Fruit fly (Drosophila melanogaster) whole organism, embryonic: ENCODE results near the gene Rpn9.

Source experiments
- Asciz ChIP-seq: fragments of 200-800 bp; sonication (Bioruptor generic); optimal IDR thresholded peaks from 2 replicates; lab custom pipeline; 2017; ENCODE audit warnings: missing biosample characterization, mild to moderate bottlenecking, missing genetic modification characterization, missing genetic modification reagents
- CG11398 ChIP-seq: fragments of 200-800 bp; sonication (Bioruptor generic); optimal IDR thresholded peaks from 2 replicates; lab custom pipeline; 2016; ENCODE audit warnings: missing biosample characterization, missing genetic modification characterization
- CG12104 ChIP-seq: fragments of 200-800 bp; sonication (Bioruptor generic); optimal IDR thresholded peaks from 3 replicates; lab custom pipeline; 2016; ENCODE audit warnings: missing biosample characterization, missing genetic modification characterization
- CG1233 ChIP-seq: fragments of 200-800 bp; sonication (Bioruptor generic); optimal IDR thresholded peaks from 4 replicates; lab custom pipeline; 2018; ENCODE audit warnings: missing biosample characterization, mild to moderate bottlenecking, missing genetic modification characterization
- CG12391 ChIP-seq: fragments of 200-800 bp; sonication (Bioruptor generic); optimal IDR thresholded peaks from 3 replicates; lab custom pipeline; 2018; ENCODE audit warnings: missing biosample characterization, mild to moderate bottlenecking, missing genetic modification characterization, moderate library complexity
- CG12744 ChIP-seq: fragments of 200-800 bp; sonication (Bioruptor generic); optimal IDR thresholded peaks from 2 replicates; lab custom pipeline; 2016; ENCODE audit warnings: missing biosample characterization, missing genetic modification characterization
- CG13624 ChIP-seq: fragments of 200-800 bp; sonication (Bioruptor generic); optimal IDR thresholded peaks from 2 replicates; lab custom pipeline; 2016; ENCODE audit warnings: missing biosample characterization, missing genetic modification characterization
- CG13775 ChIP-seq: fragments of 200-800 bp; sonication (Bioruptor generic); optimal IDR thresholded peaks from 3 replicates; lab custom pipeline; 2017; ENCODE audit warnings: missing biosample characterization, mild to moderate bottlenecking, missing genetic modification characterization
- CG1647 ChIP-seq: fragments of 200-800 bp; sonication (Bioruptor generic); optimal IDR thresholded peaks from 3 replicates; lab custom pipeline; 2016; ENCODE audit warnings: missing biosample characterization, missing genetic modification characterization
- CG17385 ChIP-seq: fragments of 200-800 bp; sonication (Bioruptor generic); optimal IDR thresholded peaks from 3 replicates; lab custom pipeline; 2018; ENCODE audit warnings: missing biosample characterization, mild to moderate bottlenecking, missing genetic modification characterization
- CG17802 ChIP-seq: fragments of 200-800 bp; sonication (Bioruptor generic); optimal IDR thresholded peaks from 2 replicates; lab custom pipeline; 2018; ENCODE audit warnings: missing biosample characterization, mild to moderate bottlenecking, missing genetic modification characterization, moderate library complexity
- CG34376 ChIP-seq: fragments of 200-800 bp; sonication (Bioruptor generic); optimal IDR thresholded peaks from 2 replicates; lab custom pipeline; 2018; ENCODE audit warnings: missing biosample characterization, mild to moderate bottlenecking, missing genetic modification characterization
- CG3847 ChIP-seq: fragments of 200-800 bp; sonication (Bioruptor generic); IDR thresholded peaks from 2 replicates; pipeline ENCODE4 v1.3.6; 2022; ENCODE audit warnings: missing biosample characterization, missing genetic modification characterization
- CG4282 ChIP-seq: fragments of 200-800 bp; sonication (Bioruptor generic); optimal IDR thresholded peaks from 2 replicates; lab custom pipeline; 2016; ENCODE audit warnings: missing biosample characterization, missing genetic modification characterization
- CG4404 ChIP-seq: fragments of 200-800 bp; sonication (Bioruptor generic); IDR thresholded peaks from 2 replicates; pipeline ENCODE4 v1.3.6; 2022; ENCODE audit warnings: missing biosample characterization, missing genetic modification characterization
- CG4617 ChIP-seq: fragments of 200-800 bp; sonication (Bioruptor generic); optimal IDR thresholded peaks from 3 replicates; lab custom pipeline; 2016; ENCODE audit warnings: missing biosample characterization, missing genetic modification characterization, borderline replicate concordance
- CG5953 ChIP-seq: fragments of 200-800 bp; sonication (Bioruptor generic); IDR thresholded peaks from 2 replicates; pipeline ENCODE4 v1.3.6; 2022; ENCODE audit warnings: missing biosample characterization, missing genetic modification characterization
- CG7745 ChIP-seq: fragments of 200-800 bp; sonication (Bioruptor generic); optimal IDR thresholded peaks from 2 replicates; lab custom pipeline; 2018; ENCODE audit warnings: missing biosample characterization, mild to moderate bottlenecking, missing genetic modification characterization, moderate library complexity
- CG8765 ChIP-seq: fragments of 200-800 bp; sonication (Bioruptor generic); IDR thresholded peaks from 2 replicates; pipeline ENCODE4 v1.3.6; 2022; ENCODE audit warnings: missing biosample characterization, missing genetic modification characterization
- CG9797 ChIP-seq: fragments of 200-800 bp; sonication (Bioruptor generic); optimal IDR thresholded peaks from 3 replicates; lab custom pipeline; 2018; ENCODE audit warnings: missing biosample characterization, mild to moderate bottlenecking, missing genetic modification characterization
- CG9932 ChIP-seq: fragments of 200-800 bp; sonication (Bioruptor generic); IDR thresholded peaks from 2 replicates; pipeline ENCODE4 v1.3.6; 2022; ENCODE audit warnings: missing biosample characterization, missing genetic modification characterization
- CHES-1-like ChIP-seq: fragments of 200-800 bp; sonication (Bioruptor generic); optimal IDR thresholded peaks from 2 replicates; lab custom pipeline; 2016; ENCODE audit warnings: missing biosample characterization, missing genetic modification characterization
- Dbx ChIP-seq: fragments of 200-800 bp; sonication (Bioruptor generic); IDR thresholded peaks from 3 replicates; pipeline ENCODE4 v1.3.6; 2022; ENCODE audit warnings: missing biosample characterization, missing genetic modification characterization
- Doc2 ChIP-seq: fragments of 200-800 bp; sonication (Bioruptor generic); IDR thresholded peaks from 2 replicates; pipeline ENCODE4 v1.3.6; 2022; ENCODE audit warnings: missing biosample characterization, missing genetic modification characterization
- Hr3 ChIP-seq: fragments of 200-800 bp; sonication (Bioruptor generic); optimal IDR thresholded peaks from 3 replicates; lab custom pipeline; 2016; ENCODE audit warnings: missing biosample characterization, missing genetic modification characterization
- Hsf ChIP-seq: fragments of 200-800 bp; sonication (Bioruptor generic); optimal IDR thresholded peaks from 3 replicates; lab custom pipeline; 2016; ENCODE audit warnings: missing biosample characterization, missing genetic modification characterization
- Jarid2 ChIP-seq: fragments of 200-800 bp; sonication (Bioruptor generic); optimal IDR thresholded peaks from 3 replicates; lab custom pipeline; 2017; ENCODE audit warnings: mild to moderate bottlenecking, missing biosample characterization, missing genetic modification reagents, missing genetic modification characterization
- MTF-1 ChIP-seq: fragments of 200-800 bp; sonication (Bioruptor generic); optimal IDR thresholded peaks from 2 replicates; lab custom pipeline; 2018; ENCODE audit warnings: missing biosample characterization, mild to moderate bottlenecking, missing genetic modification characterization, borderline replicate concordance
- NC2β ChIP-seq: fragments of 200-800 bp; sonication (Bioruptor generic); optimal IDR thresholded peaks from 2 replicates; lab custom pipeline; 2016; ENCODE audit warnings: missing biosample characterization, missing genetic modification characterization
- PHDP ChIP-seq: fragments of 200-800 bp; sonication (Bioruptor generic); optimal IDR thresholded peaks from 3 replicates; lab custom pipeline; 2018; ENCODE audit warnings: missing biosample characterization, mild to moderate bottlenecking, missing genetic modification characterization, moderate library complexity
- Scr ChIP-seq: fragments of 200-800 bp; sonication (Bioruptor generic); IDR thresholded peaks from 2 replicates; pipeline ENCODE4 v1.3.6; 2022; ENCODE audit warnings: missing biosample characterization, missing genetic modification characterization; ENCODE audit not compliant: partially characterized antibody
- Vsx1 ChIP-seq: fragments of 200-800 bp; sonication (Bioruptor generic); optimal IDR thresholded peaks from 2 replicates; lab custom pipeline; 2017; ENCODE audit warnings: missing biosample characterization, mild to moderate bottlenecking, missing genetic modification characterization, missing genetic modification reagents
- ash1 ChIP-seq: fragments of 200-800 bp; sonication (Bioruptor generic); optimal IDR thresholded peaks from 2 replicates; lab custom pipeline; 2018; ENCODE audit warnings: missing biosample characterization, mild to moderate bottlenecking, missing genetic modification characterization
- bab2 ChIP-seq: fragments of 200-800 bp; sonication (Bioruptor generic); optimal IDR thresholded peaks from 2 replicates; lab custom pipeline; 2016; ENCODE audit warnings: missing biosample characterization, missing genetic modification characterization
- ci ChIP-seq: fragments of 200-800 bp; sonication (Bioruptor generic); IDR thresholded peaks from 3 replicates; pipeline ENCODE4 v1.3.6; 2022; ENCODE audit warnings: missing biosample characterization, missing genetic modification characterization
- dpn ChIP-seq, 2 experiments: fragments of 200-800 bp; sonication (Bioruptor generic); optimal IDR thresholded peaks; 3 replicates each; lab custom pipeline; 2016; ENCODE audit warnings: missing biosample characterization in 2 of 2, missing genetic modification characterization in 2 of 2
- fu2 ChIP-seq: fragments of 200-800 bp; sonication (Bioruptor generic); optimal IDR thresholded peaks from 2 replicates; lab custom pipeline; 2016; ENCODE audit warnings: missing biosample characterization, missing genetic modification characterization
- jigr1 ChIP-seq: fragments of 200-800 bp; sonication (Bioruptor generic); IDR thresholded peaks from 3 replicates; pipeline ENCODE4 v1.3.6; 2022; ENCODE audit warnings: missing biosample characterization, missing genetic modification characterization
- lbe ChIP-seq: fragments of 200-800 bp; sonication (Bioruptor generic); optimal IDR thresholded peaks from 2 replicates; lab custom pipeline; 2016; ENCODE audit warnings: missing biosample characterization, mild to moderate bottlenecking, missing genetic modification characterization
- mirr ChIP-seq: fragments of 200-800 bp; sonication (Bioruptor generic); optimal IDR thresholded peaks from 3 replicates; lab custom pipeline; 2018; ENCODE audit warnings: missing biosample characterization, mild to moderate bottlenecking, missing genetic modification characterization
- oc ChIP-seq: fragments of 200-800 bp; sonication (Bioruptor generic); optimal IDR thresholded peaks from 2 replicates; lab custom pipeline; 2018; ENCODE audit warnings: missing biosample characterization, mild to moderate bottlenecking, missing genetic modification characterization, moderate library complexity
- peb ChIP-seq: fragments of 200-800 bp; sonication (Bioruptor generic); IDR thresholded peaks from 2 replicates; pipeline ENCODE4 v1.3.6; 2022; ENCODE audit warnings: missing biosample characterization, missing genetic modification characterization
- rib ChIP-seq: fragments of 200-800 bp; sonication (Bioruptor generic); IDR thresholded peaks from 2 replicates; pipeline ENCODE4 v1.3.6; 2022; ENCODE audit warnings: missing biosample characterization, missing genetic modification characterization
- scrt ChIP-seq: fragments of 200-800 bp; sonication (Bioruptor generic); optimal IDR thresholded peaks from 2 replicates; lab custom pipeline; 2018; ENCODE audit warnings: missing biosample characterization, mild to moderate bottlenecking, missing genetic modification characterization, moderate library complexity
- sd ChIP-seq: fragments of 200-800 bp; sonication (Bioruptor generic); optimal IDR thresholded peaks from 3 replicates; lab custom pipeline; 2018; ENCODE audit warnings: missing biosample characterization, mild to moderate bottlenecking, missing genetic modification characterization, moderate library complexity
- sens ChIP-seq: fragments of 200-800 bp; sonication (Bioruptor generic); peaks from one replicate; lab custom pipeline; 2016; ENCODE audit warnings: missing biosample characterization, missing genetic modification characterization
- sens-2 ChIP-seq: fragments of 200-800 bp; sonication (Bioruptor generic); IDR thresholded peaks from 2 replicates; pipeline ENCODE4 v1.3.6; 2022; ENCODE audit warnings: missing biosample characterization, missing genetic modification characterization
- slou ChIP-seq: fragments of 200-800 bp; sonication (Bioruptor generic); optimal IDR thresholded peaks from 3 replicates; lab custom pipeline; 2016; ENCODE audit warnings: missing biosample characterization, missing genetic modification characterization
- sna ChIP-seq: fragments of 200-800 bp; sonication (Bioruptor generic); IDR thresholded peaks from 2 replicates; pipeline ENCODE4 v1.3.6; 2022; ENCODE audit warnings: missing biosample characterization, missing genetic modification characterization; ENCODE audit not compliant: partially characterized antibody
- vnd ChIP-seq: fragments of 200-800 bp; sonication (Bioruptor generic); IDR thresholded peaks from 3 replicates; pipeline ENCODE4 v1.3.6; 2022; ENCODE audit warnings: missing biosample characterization, missing genetic modification characterization; ENCODE audit not compliant: partially characterized antibody

Gene Rpn9

dm6 chr3R:23723381-23724034 lies 9.8 kb downstream of the Rpn9 start (continued):
- TF ChIP-seq CG4282 (GFP tag; lab: Kevin White, UChicago) (no peak), MTF-1 (GFP tag; lab: Kevin White, UChicago) (peak; percentile 95), CG8765 (no peak), CG3847 (GFP tag; lab: Robert Waterston, UW) (no peak), CG5953 (GFP tag; lab: Robert Waterston, UW) (peak; percentile 54; the same call in 1 of the 2 replicates), Scr (GFP tag; lab: Robert Waterston, UW) (no peak), CG9932 (0 out of 2 replicates have a peak, but pooled peaks have one; percentile 5), fu2 (GFP tag; lab: Kevin White, UChicago) (no peak), bab2 (GFP tag; lab: Kevin White, UChicago) (peak; percentile 42), CHES-1-like (GFP tag; lab: Kevin White, UChicago) (peak; percentile 6), slou (GFP tag; lab: Kevin White, UChicago) (no peak), CG1647 (GFP tag; lab: Kevin White, UChicago) (no peak), sens (GFP tag; lab: Kevin White, UChicago) (peak; percentile 93), CG17385 (peak; percentile 25), mirr (GFP tag; lab: Kevin White, UChicago) (peak; percentile 74), oc (tag; lab: Kevin White, UChicago) (no peak), jigr1 (GFP tag; lab: Robert Waterston, UW) (0 out of 3 replicates have a peak, but pooled peaks have one; percentile 12), dpn (GFP tag; optimal IDR thresholded peaks at IDR 0.05; lab: Kevin White, UChicago) (no peak), ci (GFP tag; lab: Robert Waterston, UW) (peak; percentile 81), CG4404 (GFP tag; lab: Robert Waterston, UW) (no peak), Asciz (GFP tag; lab: Kevin White, UChicago) (peak; percentile 96), Jarid2 (GFP tag; lab: Kevin White, UChicago) (peak; percentile 38), peb (no peak), CG17802 (tag; lab: Kevin White, UChicago) (no peak), Dbx (peak; percentile 78; the same call in 2 of the 3 replicates), sna (no peak), CG13775 (GFP tag; lab: Kevin White, UChicago) (no peak), Vsx1 (GFP tag; lab: Kevin White, UChicago) (peak; percentile 52), CG12391 (tag; lab: Kevin White, UChicago) (no peak), rib (peak; percentile 3; the same call in 1 of the 2 replicates), Doc2 (no peak), NC2β (no peak), CG9797 (peak; percentile 23), CG1233 (peak; percentile 36), sd (tag; lab: Kevin White, UChicago) (no peak), PHDP (tag; lab: Kevin White, UChicago) (peak; percentile 19), Hsf (GFP tag; lab: Kevin White, UChicago) (no peak), ash1 (GFP tag; lab: Kevin White, UChicago) (peak; percentile 4), CG11398 (peak; percentile 54), vnd (GFP tag; lab: Robert Waterston, UW) (no peak), CG7745 (tag; lab: Kevin White, UChicago) (no peak), Hr3 (GFP tag; lab: Kevin White, UChicago) (no peak), lbe (GFP tag; lab: Kevin White, UChicago) (peak; percentile 39), scrt (GFP tag; lab: Kevin White, UChicago) (no peak), sens-2 (GFP tag; lab: Robert Waterston, UW) (no peak), CG4617 (GFP tag; lab: Kevin White, UChicago) (no peak), CG34376 (GFP tag; lab: Kevin White, UChicago) (peak; percentile 88), CG12104 (GFP tag; lab: Kevin White, UChicago) (peak; percentile 79), CG12744 (GFP tag; lab: Kevin White, UChicago) (no peak), CG13624 (no peak)
